Worm (Caenorhabditis elegans) whole organism, young adult: ENCODE results near the gene dnj-1.

Source experiments
- F39B2.1 ChIP-seq: fragments of 200-800 bp; sonication (Bioruptor generic); IDR thresholded peaks from 2 replicates; pipeline ENCODE4 v1.3.6; 2022; ENCODE audit warnings: missing genetic modification reagents, missing genetic modification characterization, missing compliant biosample characterization
- ekl-4 ChIP-seq: fragments of 200-800 bp; sonication (Bioruptor generic); IDR thresholded peaks from 2 replicates; pipeline ENCODE4 v1.3.6; 2022; ENCODE audit warnings: missing genetic modification reagents, missing genetic modification characterization, missing compliant biosample characterization
- hlh-26 ChIP-seq: fragments of 200-800 bp; sonication (Bioruptor generic); conservative IDR thresholded peaks from 2 replicates; pipeline ENCODE4 v1.3.6; 2022; ENCODE audit warnings: missing genetic modification reagents, missing genetic modification characterization, missing compliant biosample characterization
- madf-10 ChIP-seq: sonication (generic microtip); optimal IDR thresholded peaks from 2 replicates; lab custom pipeline; 2016; ENCODE audit warnings: mild to moderate bottlenecking, missing genetic modification characterization, missing compliant biosample characterization
- nfya-1 ChIP-seq: sonication (generic microtip); optimal IDR thresholded peaks from 2 replicates; lab custom pipeline; 2017; ENCODE audit warnings: antibody characterized with exemption, missing compliant biosample characterization, missing genetic modification characterization, borderline replicate concordance; ENCODE audit not compliant: insufficient read depth
- nhr-90 ChIP-seq: sonication (generic microtip); optimal IDR thresholded peaks from 2 replicates; lab custom pipeline; 2016; ENCODE audit warnings: missing genotype, mild to moderate bottlenecking, missing genetic modification characterization, missing compliant biosample characterization
- pha-4 ChIP-seq: fragments of 150-350 bp; sonication (generic microtip); optimal IDR thresholded peaks from 2 replicates; lab custom pipeline; 2014; ENCODE audit warnings: missing biosample characterization, missing genetic modification reagents, missing genetic modification characterization
- unc-62 ChIP-seq: fragments of 150-350 bp; optimal IDR thresholded peaks from 2 replicates; lab custom pipeline; 2014; ENCODE audit warnings: missing biosample characterization, missing genetic modification reagents, missing genetic modification characterization
- xnd-1 ChIP-seq: sonication (generic microtip); optimal IDR thresholded peaks from 2 replicates; lab custom pipeline; 2016; ENCODE audit warnings: missing genotype, missing genetic modification reagents, missing genetic modification characterization, missing compliant biosample characterization

DNA sequence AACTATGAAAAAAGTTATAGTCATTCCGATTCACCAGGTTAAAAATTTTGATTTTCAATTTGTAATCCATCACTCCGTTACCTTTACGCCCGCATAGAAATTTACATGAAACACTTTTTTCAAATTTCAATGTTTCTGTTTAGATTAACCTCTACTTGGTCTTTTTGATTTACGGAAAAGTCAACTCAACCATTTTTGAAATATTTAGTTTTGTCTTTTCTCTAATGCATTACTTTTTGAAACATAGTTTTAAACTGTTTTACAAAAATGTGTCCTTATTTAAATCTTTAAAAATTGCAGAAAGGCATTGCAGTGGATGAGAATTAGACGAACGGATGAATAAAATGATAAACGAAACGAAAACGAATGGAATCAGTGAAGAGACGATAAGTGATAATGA lies 25.7 kb upstream of the dnj-1 start, which contains the start of gene gtl-2:
- TF ChIP-seq nfya-1 (tag; lab: Kevin White, UChicago), result no peak
- no peak for TF ChIP-seq unc-62 (GFP tag; lab: Kevin White, UChicago)
- TF ChIP-seq ekl-4 (GFP tag; lab: Robert Waterston, UW), result no peak
- TF ChIP-seq F39B2.1, result no peak
- no peak for TF ChIP-seq xnd-1 (tag; lab: Kevin White, UChicago)
- no peak for TF ChIP-seq madf-10 (tag; lab: Kevin White, UChicago)
- TF ChIP-seq pha-4 (tag; lab: Kevin White, UChicago), result no peak
- no peak for TF ChIP-seq hlh-26
- TF ChIP-seq nhr-90 (tag; lab: Kevin White, UChicago), result no peak
